Worm (Caenorhabditis elegans) whole organism, L2 larva: Measurements from ENCODE around the gene dvc-1.

Source experiments
- C34F6.9 ChIP-seq: fragments of 150-350 bp; optimal IDR thresholded peaks from 2 replicates; lab custom pipeline; 2014; ENCODE audit warnings: missing biosample characterization, missing genetic modification characterization
- F13H6.1 ChIP-seq: sonication (generic microtip); optimal IDR thresholded peaks from 2 replicates; lab custom pipeline; 2016; ENCODE audit warnings: missing genetic modification characterization, missing compliant biosample characterization
- R02D3.7 ChIP-seq: fragments of 150-350 bp; optimal IDR thresholded peaks from 2 replicates; lab custom pipeline; 2014; ENCODE audit warnings: missing biosample characterization, missing genetic modification characterization
- Y55F3AM.14 ChIP-seq: fragments of 200-800 bp; sonication (Bioruptor generic); optimal IDR thresholded peaks from 2 replicates; lab custom pipeline; 2018; ENCODE audit warnings: mild to moderate bottlenecking, missing genetic modification characterization, missing compliant biosample characterization
- ZK546.5 ChIP-seq: sonication (generic microtip); optimal IDR thresholded peaks from 2 replicates; lab custom pipeline; 2017; ENCODE audit warnings: missing biosample characterization, missing genetic modification characterization
- alr-1 ChIP-seq: fragments of 150-350 bp; optimal IDR thresholded peaks from 2 replicates; lab custom pipeline; 2014; ENCODE audit warnings: missing biosample characterization, missing genetic modification characterization
- aly-2 ChIP-seq: fragments of 150-350 bp; optimal IDR thresholded peaks from 2 replicates; lab custom pipeline; 2014; ENCODE audit warnings: missing biosample characterization, missing genetic modification characterization
- ceh-82 ChIP-seq: fragments of 150-350 bp; optimal IDR thresholded peaks from 2 replicates; lab custom pipeline; 2014; ENCODE audit warnings: missing biosample characterization, missing genetic modification characterization
- crh-2 ChIP-seq: sonication (generic microtip); optimal IDR thresholded peaks from 2 replicates; lab custom pipeline; 2017; ENCODE audit warnings: missing biosample characterization, missing genetic modification characterization
- dmd-4 ChIP-seq: sonication (generic microtip); optimal IDR thresholded peaks from 2 replicates; lab custom pipeline; 2017; ENCODE audit warnings: missing biosample characterization, missing genetic modification characterization
- elt-3 ChIP-seq: sonication (generic microtip); optimal IDR thresholded peaks from 2 replicates; lab custom pipeline; 2017; ENCODE audit warnings: missing biosample characterization, missing genetic modification characterization
- fos-1 ChIP-seq: fragments of 150-350 bp; optimal IDR thresholded peaks from 2 replicates; lab custom pipeline; 2014; ENCODE audit warnings: missing biosample characterization, missing genetic modification characterization
- gmeb-1 ChIP-seq: fragments of 150-350 bp; optimal IDR thresholded peaks from 2 replicates; lab custom pipeline; 2014; ENCODE audit warnings: missing biosample characterization, missing genetic modification characterization
- lin-13 ChIP-seq: fragments of 150-350 bp; optimal IDR thresholded peaks from 2 replicates; lab custom pipeline; 2014; ENCODE audit warnings: missing biosample characterization, missing genetic modification reagents, missing genetic modification characterization
- lin-39 ChIP-seq: fragments of 150-350 bp; optimal IDR thresholded peaks from 2 replicates; lab custom pipeline; 2014; ENCODE audit warnings: missing biosample characterization, missing genetic modification reagents, missing genetic modification characterization
- lsy-2 ChIP-seq, 2 experiments: fragments of 150-350 bp in 1 of 2; sonication (generic microtip) in 1 of 2; optimal IDR thresholded peaks; 2 replicates each; lab custom pipeline; 2014 to 2017; ENCODE audit warnings: missing biosample characterization in 2 of 2, missing genetic modification characterization in 2 of 2
- mab-5 ChIP-seq: fragments of 150-350 bp; optimal IDR thresholded peaks from 2 replicates; lab custom pipeline; 2014; ENCODE audit warnings: missing biosample characterization, missing genetic modification characterization
- mdl-1 ChIP-seq, 2 experiments: fragments of 150-350 bp in 1 of 2; sonication (generic microtip) in 1 of 2; optimal IDR thresholded peaks; 2 replicates each; lab custom pipeline; 2017; ENCODE audit warnings: missing biosample characterization in 2 of 2, missing genetic modification characterization in 2 of 2
- nhr-10 ChIP-seq: sonication (generic microtip); optimal IDR thresholded peaks from 2 replicates; lab custom pipeline; 2017; ENCODE audit warnings: missing biosample characterization, missing genetic modification characterization
- nhr-11 ChIP-seq: fragments of 150-350 bp; optimal IDR thresholded peaks from 2 replicates; lab custom pipeline; 2014; ENCODE audit warnings: missing biosample characterization, missing genetic modification characterization
- nhr-129 ChIP-seq: fragments of 150-350 bp; optimal IDR thresholded peaks from 2 replicates; lab custom pipeline; 2014; ENCODE audit warnings: missing biosample characterization, missing genetic modification characterization
- nhr-23 ChIP-seq: fragments of 150-350 bp; optimal IDR thresholded peaks from 2 replicates; lab custom pipeline; 2014; ENCODE audit warnings: missing biosample characterization, missing genetic modification reagents, missing genetic modification characterization
- nhr-237 ChIP-seq: fragments of 150-350 bp; optimal IDR thresholded peaks from 2 replicates; lab custom pipeline; 2014; ENCODE audit warnings: missing biosample characterization, missing genetic modification characterization
- nhr-25 ChIP-seq: fragments of 150-350 bp; sonication (generic microtip); optimal IDR thresholded peaks from 3 replicates; lab custom pipeline; 2014; ENCODE audit warnings: missing biosample characterization, missing genetic modification characterization
- nhr-6 ChIP-seq: fragments of 150-350 bp; optimal IDR thresholded peaks from 2 replicates; lab custom pipeline; 2014; ENCODE audit warnings: missing biosample characterization, missing genetic modification characterization
- sma-3 ChIP-seq: sonication (generic microtip); optimal IDR thresholded peaks from 2 replicates; lab custom pipeline; 2016; ENCODE audit warnings: missing genetic modification reagents, missing genetic modification characterization, missing compliant biosample characterization
- sma-9 ChIP-seq, 2 experiments: fragments of 150-350 bp in 1 of 2; sonication (generic microtip) in 1 of 2; optimal IDR thresholded peaks; 2 replicates each; lab custom pipeline; 2014 to 2016; ENCODE audit warnings: missing genetic modification characterization in 2 of 2, mild to moderate bottlenecking in 1 of 2, missing biosample characterization in 1 of 2, missing compliant biosample characterization in 1 of 2, missing genetic modification reagents in 1 of 2, moderate library complexity in 1 of 2
- snpc-4 ChIP-seq: fragments of 150-350 bp; optimal IDR thresholded peaks from 2 replicates; lab custom pipeline; 2014; ENCODE audit warnings: missing biosample characterization, missing genetic modification characterization
- unc-39 ChIP-seq: fragments of 150-350 bp; optimal IDR thresholded peaks from 2 replicates; lab custom pipeline; 2014; ENCODE audit warnings: missing biosample characterization, missing genetic modification characterization
- unc-62 ChIP-seq: fragments of 150-350 bp; optimal IDR thresholded peaks from 2 replicates; lab custom pipeline; 2014; ENCODE audit warnings: missing biosample characterization, missing genetic modification reagents, missing genetic modification characterization
- zag-1 ChIP-seq: fragments of 150-350 bp; optimal IDR thresholded peaks from 2 replicates; lab custom pipeline; 2014; ENCODE audit warnings: missing biosample characterization, missing genetic modification characterization
- ztf-4 ChIP-seq: fragments of 150-350 bp; optimal IDR thresholded peaks from 2 replicates; lab custom pipeline; 2014; ENCODE audit warnings: missing biosample characterization, missing genetic modification characterization

dvc-1 gene

ce11 chrV:11272848-11273247, 33.7 kb upstream of the dvc-1 start, which contains the start of gene clec-223:
Gene clec-223, plus strand, starts transcription at chrV:11273148.
- no peak for TF ChIP-seq Y55F3AM.14
- no peak for TF ChIP-seq unc-62 (GFP tag; lab: Kevin White, UChicago)
- no peak for TF ChIP-seq ceh-82 (tag; lab: Kevin White, UChicago)
- no peak for TF ChIP-seq nhr-237
- TF ChIP-seq gmeb-1 (tag; lab: Kevin White, UChicago) = no peak
- TF ChIP-seq aly-2 (tag; lab: Kevin White, UChicago) = no peak
- no peak for TF ChIP-seq fos-1 (tag; lab: Kevin White, UChicago)
- TF ChIP-seq ZK546.5 (tag; lab: Kevin White, UChicago) = no peak
- no peak for TF ChIP-seq F13H6.1 (tag; lab: Kevin White, UChicago)
- no peak for TF ChIP-seq crh-2 (tag; lab: Kevin White, UChicago)
- no peak for TF ChIP-seq alr-1 (tag; lab: Kevin White, UChicago)
- no peak for TF ChIP-seq dmd-4 (tag; lab: Kevin White, UChicago)

ce11 chrV:11271051-11271450, 31.9 kb upstream of the dvc-1 start, which contains the start of gene clec-222:
Gene clec-222, plus strand, starts transcription at chrV:11271351.
- TF ChIP-seq zag-1 = no peak
- no peak for TF ChIP-seq ceh-82 (tag; lab: Kevin White, UChicago)
- TF ChIP-seq lin-13 (GFP tag; lab: Kevin White, UChicago) = no peak
- TF ChIP-seq C34F6.9 (tag; lab: Kevin White, UChicago) = no peak
- TF ChIP-seq nhr-11 = no peak
- TF ChIP-seq nhr-25 (tag; lab: Kevin White, UChicago) = no peak
- no peak for TF ChIP-seq nhr-237
- TF ChIP-seq alr-1 (tag; lab: Kevin White, UChicago) = no peak

ce11 chrV:11268791-11269190, 29.7 kb upstream of the dvc-1 start, which contains the start of gene str-115:
Gene str-115, plus strand, starts transcription at chrV:11269091.
- TF ChIP-seq R02D3.7 (no peak), nhr-6 (tag; lab: Kevin White, UChicago) (no peak), sma-9 (GFP tag; optimal IDR thresholded peaks at IDR 0.05; lab: Kevin White, UChicago) (no peak), sma-9 (tag; optimal IDR thresholded peaks at IDR 0.05; lab: Kevin White, UChicago) (no peak), alr-1 (tag; lab: Kevin White, UChicago) (no peak), unc-39 (tag; lab: Kevin White, UChicago) (no peak), ztf-4 (tag; lab: Kevin White, UChicago) (no peak), fos-1 (tag; lab: Kevin White, UChicago) (no peak), snpc-4 (tag; lab: Kevin White, UChicago) (no peak), lin-13 (GFP tag; lab: Kevin White, UChicago) (no peak), C34F6.9 (tag; lab: Kevin White, UChicago) (no peak), lin-39 (no peak), mab-5 (no peak), zag-1 (no peak), nhr-25 (tag; lab: Kevin White, UChicago) (no peak), elt-3 (tag; lab: Kevin White, UChicago) (no peak), F13H6.1 (tag; lab: Kevin White, UChicago) (no peak), nhr-23 (tag; lab: Kevin White, UChicago) (no peak)

ce11 chrV:11266681-11267080, 27.6 kb upstream of the dvc-1 start, which contains the start of gene str-116:
Gene str-116, plus strand, starts transcription at chrV:11266981.
- TF ChIP-seq snpc-4 (tag; lab: Kevin White, UChicago) = no peak
- TF ChIP-seq lin-39 = no peak
- TF ChIP-seq nhr-10 (tag; lab: Kevin White, UChicago) = no peak
- TF ChIP-seq lsy-2 (tag; optimal IDR thresholded peaks at IDR 0.05; lab: Kevin White, UChicago) = no peak

ce11 chrV:11265482-11265881, 26.4 kb upstream of the dvc-1 start, which contains the start of gene cln-3.1:
Gene cln-3.1, minus strand, starts transcription at chrV:11265652.
- TF ChIP-seq sma-9 (GFP tag; optimal IDR thresholded peaks at IDR 0.05; lab: Kevin White, UChicago) (peak; percentile 29), sma-9 (tag; optimal IDR thresholded peaks at IDR 0.05; lab: Kevin White, UChicago) (no peak), fos-1 (tag; lab: Kevin White, UChicago) (peak; percentile 83), F13H6.1 (tag; lab: Kevin White, UChicago) (no peak)
- TF ChIP-seq, all 48 proteins: peak for 2

- no peak for TF ChIP-seq mab-5
- no peak for TF ChIP-seq zag-1
- no peak for TF ChIP-seq unc-62 (GFP tag; lab: Kevin White, UChicago)
- TF ChIP-seq lin-39 = no peak
- TF ChIP-seq nhr-129 (tag; lab: Kevin White, UChicago) = no peak
- no peak for TF ChIP-seq fos-1 (tag; lab: Kevin White, UChicago)
- no peak for TF ChIP-seq sma-3 (GFP tag; lab: Kevin White, UChicago)
- TF ChIP-seq C34F6.9 (tag; lab: Kevin White, UChicago) = no peak
- TF ChIP-seq mdl-1 (tag; optimal IDR thresholded peaks at IDR 0.05; lab: Kevin White, UChicago) = no peak
- no peak for TF ChIP-seq elt-3 (tag; lab: Kevin White, UChicago)
- TF ChIP-seq nhr-25 (tag; lab: Kevin White, UChicago) = no peak
- TF ChIP-seq unc-39 (tag; lab: Kevin White, UChicago) = no peak
- no peak for TF ChIP-seq crh-2 (tag; lab: Kevin White, UChicago)
- TF ChIP-seq gmeb-1 (tag; lab: Kevin White, UChicago) = no peak
- TF ChIP-seq nhr-10 (tag; lab: Kevin White, UChicago) = no peak
- no peak for TF ChIP-seq nhr-237
- TF ChIP-seq nhr-6 (tag; lab: Kevin White, UChicago) = no peak
Observed at ce11 chrV:11263025-11263424, 23.9 kb upstream of the dvc-1 start, which contains the start of gene F07B10.4. Gene F07B10.4, minus strand, starts transcription at chrV:11263125.
